Worm (Caenorhabditis elegans) whole organism, L3 larva: ENCODE measurements around the gene T07F12.1.

Source experiments
- R02D3.7 ChIP-seq: fragments of 150-350 bp; optimal IDR thresholded peaks from 2 replicates; lab custom pipeline; 2014; ENCODE audit warnings: missing biosample characterization, missing genetic modification characterization
- ZK546.5 ChIP-seq: sonication (generic microtip); optimal IDR thresholded peaks from 2 replicates; lab custom pipeline; 2017; ENCODE audit warnings: missing biosample characterization, missing genetic modification characterization
- ama-1 ChIP-seq: fragments of 150-350 bp; optimal IDR thresholded peaks from 2 replicates; lab custom pipeline; 2018
- ceh-82 ChIP-seq: fragments of 150-350 bp; optimal IDR thresholded peaks from 2 replicates; lab custom pipeline; 2014; ENCODE audit warnings: missing biosample characterization, missing genetic modification characterization
- ceh-9 ChIP-seq: sonication (generic microtip); optimal IDR thresholded peaks from 2 replicates; lab custom pipeline; 2018; ENCODE audit warnings: missing biosample characterization, missing genetic modification characterization
- elt-1 ChIP-seq: fragments of 150-350 bp; optimal IDR thresholded peaks from 2 replicates; lab custom pipeline; 2014; ENCODE audit warnings: missing biosample characterization, missing genetic modification characterization
- elt-2 ChIP-seq: sonication (generic microtip); optimal IDR thresholded peaks from 2 replicates; lab custom pipeline; 2016; ENCODE audit warnings: missing genetic modification reagents, mild to moderate bottlenecking, missing genetic modification characterization, missing compliant biosample characterization
- elt-3 ChIP-seq, 3 experiments: fragments of 150-350 bp in 1 of 3; sonication (generic microtip) in 2 of 3; optimal IDR thresholded peaks; 2 replicates in 2 of 3; 4 replicates in 1 of 3; lab custom pipeline; 2014 to 2017; ENCODE audit warnings: missing biosample characterization in 3 of 3, missing genetic modification characterization in 3 of 3
- eor-1 ChIP-seq, 2 experiments: fragments of 150-350 bp; optimal IDR thresholded peaks; 2 replicates each; lab custom pipeline; 2014 to 2018; ENCODE audit warnings: missing biosample characterization in 2 of 2, missing genetic modification characterization in 2 of 2
- fkh-2 ChIP-seq: fragments of 150-350 bp; optimal IDR thresholded peaks from 2 replicates; lab custom pipeline; 2014; ENCODE audit warnings: missing biosample characterization, missing genetic modification reagents, missing genetic modification characterization
- fos-1 ChIP-seq: fragments of 150-350 bp; optimal IDR thresholded peaks from 2 replicates; lab custom pipeline; 2014; ENCODE audit warnings: missing biosample characterization, missing genetic modification characterization
- hmg-11 ChIP-seq: sonication (generic microtip); optimal IDR thresholded peaks from 2 replicates; lab custom pipeline; 2016; ENCODE audit warnings: missing genetic modification characterization, missing compliant biosample characterization
- lin-39 ChIP-seq: fragments of 150-350 bp; optimal IDR thresholded peaks from 2 replicates; lab custom pipeline; 2018; ENCODE audit warnings: missing biosample characterization, missing genetic modification reagents, missing genetic modification characterization
- lsy-12 ChIP-seq: sonication (generic microtip); optimal IDR thresholded peaks from 2 replicates; lab custom pipeline; 2016; ENCODE audit warnings: mild to moderate bottlenecking, missing genetic modification characterization, missing compliant biosample characterization
- mdl-1 ChIP-seq: fragments of 150-350 bp; optimal IDR thresholded peaks from 2 replicates; lab custom pipeline; 2014; ENCODE audit warnings: missing biosample characterization, missing genetic modification characterization
- mml-1 ChIP-seq: fragments of 150-350 bp; sonication (generic microtip); optimal IDR thresholded peaks from 3 replicates; lab custom pipeline; 2014; ENCODE audit warnings: missing biosample characterization, missing genetic modification characterization
- nfya-1 ChIP-seq: sonication (generic microtip); optimal IDR thresholded peaks from 2 replicates; lab custom pipeline; 2017; ENCODE audit warnings: missing genetic modification characterization, mild to moderate bottlenecking, missing compliant biosample characterization, antibody characterized with exemption, moderate library complexity; ENCODE audit not compliant: insufficient read depth
- nhr-12 ChIP-seq: fragments of 150-350 bp; optimal IDR thresholded peaks from 2 replicates; lab custom pipeline; 2014; ENCODE audit warnings: missing biosample characterization, missing genetic modification characterization
- nhr-23 ChIP-seq: fragments of 150-350 bp; optimal IDR thresholded peaks from 2 replicates; lab custom pipeline; 2014; ENCODE audit warnings: missing biosample characterization, missing genetic modification reagents, missing genetic modification characterization
- nhr-25 ChIP-seq: sonication (generic microtip); optimal IDR thresholded peaks from 2 replicates; lab custom pipeline; 2017; ENCODE audit warnings: missing biosample characterization, missing genetic modification characterization
- nhr-43 ChIP-seq: sonication (generic microtip); optimal IDR thresholded peaks from 2 replicates; lab custom pipeline; 2016; ENCODE audit warnings: mild to moderate bottlenecking, missing genetic modification characterization, missing compliant biosample characterization; ENCODE audit not compliant: poor library complexity, severe bottlenecking
- nhr-76 ChIP-seq: fragments of 150-350 bp; sonication (generic microtip); optimal IDR thresholded peaks from 5 replicates; lab custom pipeline; 2014; ENCODE audit warnings: missing biosample characterization, missing genetic modification characterization
- nhr-77 ChIP-seq: fragments of 150-350 bp; optimal IDR thresholded peaks from 2 replicates; lab custom pipeline; 2014; ENCODE audit warnings: missing biosample characterization, missing genetic modification characterization
- pha-4 ChIP-seq: fragments of 150-350 bp; optimal IDR thresholded peaks from 2 replicates; lab custom pipeline; 2014; ENCODE audit warnings: missing biosample characterization, missing genetic modification reagents, missing genetic modification characterization
- pqm-1 ChIP-seq: fragments of 150-350 bp; optimal IDR thresholded peaks from 2 replicates; lab custom pipeline; 2017; ENCODE audit warnings: missing biosample characterization, missing genetic modification characterization, inconsistent platforms
- sea-2 ChIP-seq: fragments of 150-350 bp; sonication (generic microtip); optimal IDR thresholded peaks from 4 replicates; lab custom pipeline; 2014; ENCODE audit warnings: missing biosample characterization, missing genetic modification reagents, missing genetic modification characterization
- skn-1 ChIP-seq: fragments of 150-350 bp; optimal IDR thresholded peaks from 2 replicates; lab custom pipeline; 2014; ENCODE audit warnings: missing biosample characterization, missing genetic modification characterization
- tbx-2 ChIP-seq: sonication (generic microtip); optimal IDR thresholded peaks from 2 replicates; lab custom pipeline; 2016; ENCODE audit warnings: mild to moderate bottlenecking, missing genetic modification characterization, missing compliant biosample characterization
- unc-39 ChIP-seq: sonication (generic microtip); optimal IDR thresholded peaks from 4 replicates; lab custom pipeline; 2017; ENCODE audit warnings: missing biosample characterization, missing genetic modification characterization
- zag-1 ChIP-seq: fragments of 150-350 bp; optimal IDR thresholded peaks from 2 replicates; lab custom pipeline; 2014; ENCODE audit warnings: missing biosample characterization, missing genetic modification characterization
- ztf-4 ChIP-seq: fragments of 150-350 bp; optimal IDR thresholded peaks from 2 replicates; lab custom pipeline; 2014; ENCODE audit warnings: missing biosample characterization, missing genetic modification characterization

The T07F12.1 gene

ce11 chrX:4859582-4860095, 34.2 kb upstream of the T07F12.1 start, which contains the start of gene add-1:
Gene add-1 (minus strand): TSS chrX:4860045.
- TF ChIP-seq zag-1 (tag; lab: Kevin White, UChicago) (no peak), unc-39 (tag; lab: Kevin White, UChicago) (no peak), fkh-2 (tag; lab: Kevin White, UChicago) (no peak), ztf-4 (tag; lab: Kevin White, UChicago) (no peak), fos-1 (tag; lab: Kevin White, UChicago) (no peak), nhr-43 (tag; lab: Kevin White, UChicago) (no peak), ama-1 (lab: Kevin White, UChicago) (no peak), ZK546.5 (tag; lab: Kevin White, UChicago) (no peak), nhr-77 (tag; lab: Kevin White, UChicago) (no peak), sea-2 (GFP tag; lab: Kevin White, UChicago) (no peak), ceh-9 (tag; lab: Kevin White, UChicago) (no peak), hmg-11 (tag; lab: Kevin White, UChicago) (no peak), elt-3 (tag; optimal IDR thresholded peaks at IDR 0.05; lab: Kevin White, UChicago) (no peak)

DNA sequence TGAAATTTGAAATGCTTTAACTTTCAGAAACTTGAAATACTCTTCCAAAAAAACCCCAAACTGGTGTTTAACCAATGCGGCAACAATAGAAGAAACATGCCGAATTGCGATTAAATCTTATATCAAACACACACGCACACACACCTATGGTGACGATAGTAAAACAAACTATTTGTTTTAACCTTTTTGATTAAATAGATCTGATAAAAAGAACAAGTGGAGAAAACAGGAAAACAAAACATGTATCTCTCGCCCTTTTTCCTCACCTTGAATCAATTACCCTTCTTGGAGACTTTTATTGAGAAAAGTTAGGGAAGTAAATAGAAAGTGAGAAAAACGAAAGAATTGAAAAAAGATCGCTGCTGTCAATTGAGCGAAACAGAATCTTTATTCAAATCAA, 32.4 kb upstream of the T07F12.1 start:
- no peak for TF ChIP-seq pqm-1
- TF ChIP-seq pha-4 = peak; percentile 1
- TF ChIP-seq elt-2 (tag; lab: Kevin White, UChicago) = peak; percentile 1
- no peak for TF ChIP-seq nfya-1 (tag; lab: Kevin White, UChicago)
- TF ChIP-seq nhr-76 (tag; lab: Kevin White, UChicago) = no peak
- peak; percentile 37 for TF ChIP-seq nhr-25 (tag; lab: Kevin White, UChicago)
- TF ChIP-seq elt-1 (tag; lab: Kevin White, UChicago) = peak; percentile 78
- TF ChIP-seq, all 47 proteins: peak for 4

DNA sequence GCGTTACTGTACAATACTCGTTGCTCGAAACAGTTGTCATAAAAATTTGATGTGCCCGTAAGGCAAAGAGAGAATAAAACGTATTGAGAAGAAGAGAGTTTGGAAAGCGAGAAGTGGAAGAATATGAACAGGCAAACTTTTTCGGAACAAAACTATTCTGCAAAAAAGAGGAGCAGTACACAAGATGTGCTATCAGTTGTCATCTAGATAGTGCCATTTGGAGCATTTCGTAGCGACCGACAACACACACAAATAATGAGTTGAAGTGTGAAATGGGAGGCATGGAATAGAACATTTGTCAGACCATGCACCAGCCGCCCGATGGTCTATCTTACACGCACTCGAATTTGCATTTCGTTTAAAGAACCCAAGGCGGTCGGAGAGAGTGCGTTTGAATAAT, 31.8 kb upstream of the T07F12.1 start:
- TF ChIP-seq pqm-1 (peak; percentile 27), nhr-12 (no peak), elt-2 (tag; lab: Kevin White, UChicago) (peak; percentile 59), zag-1 (tag; lab: Kevin White, UChicago) (no peak)

- no peak for TF ChIP-seq mdl-1 (tag; lab: Kevin White, UChicago)
- TF ChIP-seq ceh-9 (tag; lab: Kevin White, UChicago) = no peak
- TF ChIP-seq nhr-23 (tag; lab: Kevin White, UChicago) = no peak
- TF ChIP-seq pha-4 = no peak
- no peak for TF ChIP-seq nhr-25 (tag; lab: Kevin White, UChicago)
- TF ChIP-seq tbx-2 (tag; lab: Kevin White, UChicago) = no peak
- TF ChIP-seq ztf-4 (tag; lab: Kevin White, UChicago) = no peak
- no peak for TF ChIP-seq R02D3.7 (tag; lab: Kevin White, UChicago)
These were observed 29.6 kb upstream of the T07F12.1 start for ce11 chrX:4864214-4864613.

DNA sequence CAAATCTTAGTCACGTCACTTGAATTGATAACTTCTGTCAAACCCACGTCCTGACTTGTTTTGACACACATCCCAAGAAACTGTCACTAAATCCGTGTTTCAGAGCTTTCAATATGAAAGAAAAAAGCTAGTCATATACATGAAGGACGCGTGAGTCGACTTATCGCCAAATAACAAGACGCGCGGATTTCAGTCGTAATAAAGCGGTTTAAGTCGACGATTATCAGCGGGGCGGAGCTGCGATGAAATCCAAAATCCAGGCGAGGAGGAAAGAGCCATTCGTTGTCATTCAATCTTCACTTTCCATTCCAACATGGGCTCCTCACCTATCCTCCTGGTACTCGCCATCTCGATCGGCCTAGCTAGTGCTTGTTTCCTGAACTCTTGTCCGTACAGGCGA, 28.1 kb upstream of the T07F12.1 start, which contains the start of gene ntc-1:
ntc-1 (plus strand) TSS at position 301 of the 400 bp plus-strand sequence.
- TF ChIP-seq fos-1 (tag; lab: Kevin White, UChicago) = no peak
- no peak for TF ChIP-seq skn-1 (tag; lab: Kevin White, UChicago)
- TF ChIP-seq mdl-1 (tag; lab: Kevin White, UChicago) = no peak
- TF ChIP-seq lin-39 (tag; lab: Kevin White, UChicago) = no peak
- TF ChIP-seq elt-3 (tag; optimal IDR thresholded peaks at IDR 0.05; lab: Kevin White, UChicago) = no peak
- TF ChIP-seq ceh-82 (tag; lab: Kevin White, UChicago) = no peak
- no peak for TF ChIP-seq ZK546.5 (tag; lab: Kevin White, UChicago)
- no peak for TF ChIP-seq R02D3.7 (tag; lab: Kevin White, UChicago)
- TF ChIP-seq eor-1 (tag; optimal IDR thresholded peaks at IDR 0.05; lab: Kevin White, UChicago) = no peak
- no peak for TF ChIP-seq ceh-9 (tag; lab: Kevin White, UChicago)
- TF ChIP-seq unc-39 (tag; lab: Kevin White, UChicago) = no peak
- no peak for TF ChIP-seq fkh-2 (tag; lab: Kevin White, UChicago)
- TF ChIP-seq nhr-77 (tag; lab: Kevin White, UChicago) = no peak
- no peak for TF ChIP-seq mml-1 (tag; lab: Kevin White, UChicago)
- TF ChIP-seq nhr-12 = no peak
- TF ChIP-seq lsy-12 = no peak
- TF ChIP-seq elt-1 (tag; lab: Kevin White, UChicago) = no peak
